Worm (Caenorhabditis elegans) whole organism, L4 larva: ENCODE measurements around the gene dvc-1.

ENCODE experiments used
- F10B5.3 ChIP-seq: sonication (generic microtip); optimal IDR thresholded peaks from 2 replicates; lab custom pipeline; 2016; ENCODE audit warnings: mild to moderate bottlenecking, missing genetic modification characterization, missing compliant biosample characterization
- F49E8.2 ChIP-seq: sonication (generic microtip); optimal IDR thresholded peaks from 2 replicates; lab custom pipeline; 2016; ENCODE audit warnings: missing compliant biosample characterization, mild to moderate bottlenecking, missing genetic modification characterization, borderline replicate concordance
- T26A8.4 ChIP-seq: fragments of 200-800 bp; sonication (Bioruptor generic); IDR thresholded peaks from 2 replicates; pipeline ENCODE4 v1.3.6; 2022; ENCODE audit warnings: missing genetic modification characterization, missing compliant biosample characterization
- Y105C5A.15 ChIP-seq: fragments of 200-800 bp; sonication (Bioruptor generic); IDR thresholded peaks from 2 replicates; pipeline ENCODE4 v1.3.6; 2022; ENCODE audit warnings: missing genetic modification characterization, missing compliant biosample characterization
- Y48G9A.11 ChIP-seq: fragments of 200-800 bp; sonication (Bioruptor generic); IDR thresholded peaks from 2 replicates; pipeline ENCODE4 v1.3.6; 2022; ENCODE audit warnings: missing genetic modification reagents, missing genetic modification characterization, missing compliant biosample characterization
- aly-2 ChIP-seq: sonication (generic microtip); optimal IDR thresholded peaks from 2 replicates; lab custom pipeline; 2018; ENCODE audit warnings: missing biosample characterization, missing genetic modification characterization
- ceh-32 ChIP-seq: sonication (generic microtip); optimal IDR thresholded peaks from 2 replicates; lab custom pipeline; 2016; ENCODE audit warnings: mild to moderate bottlenecking, missing genetic modification characterization, missing compliant biosample characterization; ENCODE audit not compliant: poor library complexity
- ceh-44 ChIP-seq: fragments of 200-800 bp; sonication (Bioruptor generic); IDR thresholded peaks from 2 replicates; pipeline ENCODE4 v1.3.6; 2022; ENCODE audit warnings: missing genetic modification reagents, missing genetic modification characterization, missing compliant biosample characterization
- ceh-82 ChIP-seq: sonication (generic microtip); optimal IDR thresholded peaks from 2 replicates; lab custom pipeline; 2017; ENCODE audit warnings: missing biosample characterization, missing genetic modification characterization
- ces-1 ChIP-seq: fragments of 150-350 bp; sonication (generic microtip); optimal IDR thresholded peaks from 4 replicates; lab custom pipeline; 2014; ENCODE audit warnings: missing biosample characterization, missing genetic modification reagents, missing genetic modification characterization
- ctbp-1 ChIP-seq: fragments of 200-800 bp; sonication (Bioruptor generic); IDR thresholded peaks from 2 replicates; pipeline ENCODE4 v1.3.6; 2022; ENCODE audit warnings: missing genetic modification reagents, missing genetic modification characterization, missing compliant biosample characterization
- duxl-1 ChIP-seq: sonication (generic microtip); optimal IDR thresholded peaks from 2 replicates; lab custom pipeline; 2016; ENCODE audit warnings: mild to moderate bottlenecking, missing genetic modification characterization, moderate library complexity, missing compliant biosample characterization; ENCODE audit not compliant: poor library complexity
- dve-1 ChIP-seq: sonication (generic microtip); optimal IDR thresholded peaks from 2 replicates; lab custom pipeline; 2017; ENCODE audit warnings: antibody characterized with exemption, mild to moderate bottlenecking, missing genetic modification characterization, missing compliant biosample characterization; ENCODE audit not compliant: insufficient read depth
- fkh-10 ChIP-seq: fragments of 150-350 bp; optimal IDR thresholded peaks from 2 replicates; lab custom pipeline; 2014; ENCODE audit warnings: missing biosample characterization, missing genetic modification reagents, missing genetic modification characterization
- fos-1 ChIP-seq: fragments of 150-350 bp; optimal IDR thresholded peaks from 2 replicates; lab custom pipeline; 2014; ENCODE audit warnings: missing biosample characterization, missing genetic modification characterization
- hif-1 ChIP-seq, 2 experiments: sonication (generic microtip); optimal IDR thresholded peaks; 2 replicates each; lab custom pipeline; 2016 to 2017; ENCODE audit warnings: missing compliant biosample characterization in 2 of 2, missing genetic modification characterization in 2 of 2, missing genetic modification reagents in 2 of 2, missing genotype in 2 of 2, mild to moderate bottlenecking in 1 of 2
- lim-7 ChIP-seq: fragments of 200-800 bp; sonication (Bioruptor generic); IDR thresholded peaks from 2 replicates; pipeline ENCODE4 v1.3.6; 2022; ENCODE audit warnings: missing genetic modification characterization, missing compliant biosample characterization
- lin-13 ChIP-seq: fragments of 150-350 bp; optimal IDR thresholded peaks from 2 replicates; lab custom pipeline; 2014; ENCODE audit warnings: missing biosample characterization, missing genetic modification reagents, missing genetic modification characterization
- madf-5 ChIP-seq, 2 experiments: fragments of 200-800 bp; sonication (Bioruptor generic); IDR thresholded peaks; 2 replicates each; pipeline ENCODE4 v1.3.6; 2022; ENCODE audit warnings: missing compliant biosample characterization in 2 of 2, missing genetic modification characterization in 2 of 2
- mes-2 ChIP-seq: sonication (generic microtip); optimal IDR thresholded peaks from 2 replicates; lab custom pipeline; 2016; ENCODE audit warnings: missing genotype, mild to moderate bottlenecking, missing genetic modification characterization, missing compliant biosample characterization; ENCODE audit not compliant: poor library complexity, severe bottlenecking
- mxl-2 ChIP-seq: fragments of 200-800 bp; sonication (Bioruptor generic); conservative IDR thresholded peaks from 2 replicates; pipeline ENCODE4 v1.3.6; 2022; ENCODE audit warnings: missing genetic modification reagents, missing genetic modification characterization, missing compliant biosample characterization
- nhr-237 ChIP-seq: sonication (generic microtip); optimal IDR thresholded peaks from 2 replicates; lab custom pipeline; 2017; ENCODE audit warnings: missing biosample characterization, missing genetic modification characterization
- nhr-42 ChIP-seq: fragments of 200-800 bp; sonication (Bioruptor generic); IDR thresholded peaks from 2 replicates; pipeline ENCODE4 v1.3.6; 2022; ENCODE audit warnings: missing genetic modification characterization, missing compliant biosample characterization
- nhr-48 ChIP-seq: sonication (generic microtip); optimal IDR thresholded peaks from 2 replicates; lab custom pipeline; 2016; ENCODE audit warnings: mild to moderate bottlenecking, missing genetic modification characterization, missing compliant biosample characterization
- nhr-6 ChIP-seq: fragments of 150-350 bp; optimal IDR thresholded peaks from 2 replicates; lab custom pipeline; 2014; ENCODE audit warnings: missing biosample characterization, missing genetic modification characterization
- nhr-76 ChIP-seq: fragments of 150-350 bp; optimal IDR thresholded peaks from 2 replicates; lab custom pipeline; 2014; ENCODE audit warnings: missing biosample characterization, missing genetic modification characterization
- pha-4 ChIP-seq, 2 experiments: fragments of 150-350 bp in 1 of 2; fragments of 200-800 bp in 1 of 2; sonication (Bioruptor generic) in 1 of 2; IDR thresholded peaks in 1 of 2; optimal IDR thresholded peaks in 1 of 2; 2 replicates each; pipeline versions ENCODE4 v1.3.6 to Lab custom; 2014 to 2022; ENCODE audit warnings: missing genetic modification characterization in 2 of 2, missing genetic modification reagents in 2 of 2, missing biosample characterization in 1 of 2, missing compliant biosample characterization in 1 of 2
- sdz-12 ChIP-seq: fragments of 200-800 bp; sonication (Bioruptor generic); optimal IDR thresholded peaks from 2 replicates; lab custom pipeline; 2018; ENCODE audit warnings: mild to moderate bottlenecking, missing genetic modification characterization, missing compliant biosample characterization
- skn-1 ChIP-seq: fragments of 150-350 bp; optimal IDR thresholded peaks from 2 replicates; lab custom pipeline; 2014; ENCODE audit warnings: missing biosample characterization, missing genetic modification characterization
- snpc-4 ChIP-seq: fragments of 150-350 bp; optimal IDR thresholded peaks from 2 replicates; lab custom pipeline; 2014; ENCODE audit warnings: missing biosample characterization, missing genetic modification characterization
- unc-39 ChIP-seq: sonication (generic microtip); optimal IDR thresholded peaks from 2 replicates; lab custom pipeline; 2017; ENCODE audit warnings: missing biosample characterization, missing genetic modification characterization
- unc-62 ChIP-seq, 3 experiments: fragments of 150-350 bp in 1 of 3; sonication (generic microtip); optimal IDR thresholded peaks in 2 of 3; peaks in 1 of 3; 1 replicate in 1 of 3; 2 replicates in 2 of 3; lab custom pipeline; 2014 to 2017; ENCODE audit warnings: missing biosample characterization in 3 of 3, missing genetic modification characterization in 3 of 3, missing genetic modification reagents in 3 of 3, missing genotype in 1 of 3

dvc-1 gene

ce11 chrV:11217394-11217793 is 21.7 kb downstream of the dvc-1 start, which contains the start of gene cyp-29A2 (continued):
- TF ChIP-seq dve-1 (tag; lab: Kevin White, UChicago) (peak; percentile 15), lim-7 (GFP tag; lab: Robert Waterston, UW) (no peak), Y48G9A.11 (no peak)
- TF ChIP-seq, all 104 proteins: peak for 12

ce11 chrV:11216137-11216536 is 23.0 kb downstream of the dvc-1 start:
- TF ChIP-seq lin-13 (GFP tag; lab: Kevin White, UChicago) = no peak
- no peak for TF ChIP-seq sdz-12 (GFP tag; lab: Kevin White, UChicago)
- no peak for TF ChIP-seq T26A8.4 (GFP tag; lab: Robert Waterston, UW)
- TF ChIP-seq nhr-6 (tag; lab: Kevin White, UChicago) = no peak
- no peak for TF ChIP-seq madf-5 (GFP tag; IDR thresholded peaks at IDR 0.05; lab: Robert Waterston, UW)
- TF ChIP-seq unc-62 (GFP tag; optimal IDR thresholded peaks at IDR 0.05 in 1 of 2; lab: Kevin White, UChicago) = peak in 1 of 2 experiments; percentile 97
- TF ChIP-seq unc-62 (tag; optimal IDR thresholded peaks at IDR 0.05; lab: Kevin White, UChicago) = no peak
- no peak for TF ChIP-seq mxl-2 (GFP tag; lab: Robert Waterston, UW)
- no peak for TF ChIP-seq nhr-76 (tag; lab: Kevin White, UChicago)

- TF ChIP-seq nhr-42 (GFP tag; lab: Robert Waterston, UW) = no peak
- TF ChIP-seq snpc-4 (tag; lab: Kevin White, UChicago) = no peak
- no peak for TF ChIP-seq duxl-1 (tag; lab: Kevin White, UChicago)
- no peak for TF ChIP-seq nhr-48 (tag; lab: Kevin White, UChicago)
- TF ChIP-seq F49E8.2 (tag; lab: Kevin White, UChicago) = no peak
- TF ChIP-seq ctbp-1 (GFP tag; lab: Robert Waterston, UW) = no peak
- TF ChIP-seq, all 104 proteins: peak for 0
Observed at ce11 chrV:11214569-11214968, 24.6 kb downstream of the dvc-1 start.

ce11 chrV:11211323-11211722 is 27.8 kb downstream of the dvc-1 start:
- TF ChIP-seq mes-2 (tag; lab: Kevin White, UChicago) (no peak), unc-62 (GFP tag; optimal IDR thresholded peaks at IDR 0.05 in 1 of 2; lab: Kevin White, UChicago) (peak in 1 of 2 experiments; percentile 44), unc-62 (tag; optimal IDR thresholded peaks at IDR 0.05; lab: Kevin White, UChicago) (no peak)

- TF ChIP-seq unc-62 (GFP tag; optimal IDR thresholded peaks at IDR 0.05 in 1 of 2; lab: Kevin White, UChicago) (peak in 1 of 2 experiments; percentile 92), unc-62 (tag; optimal IDR thresholded peaks at IDR 0.05; lab: Kevin White, UChicago) (no peak), fos-1 (tag; lab: Kevin White, UChicago) (no peak)
Observed at ce11 chrV:11209452-11210188, 29.5 kb downstream of the dvc-1 start.

ce11 chrV:11206467-11206866 is 32.7 kb downstream of the dvc-1 start:
- TF ChIP-seq ceh-82 (tag; lab: Kevin White, UChicago) (no peak), fos-1 (tag; lab: Kevin White, UChicago) (no peak), lim-7 (GFP tag; lab: Robert Waterston, UW) (no peak), Y105C5A.15 (GFP tag; lab: Robert Waterston, UW) (no peak), F10B5.3 (no peak), fkh-10 (no peak), aly-2 (tag; lab: Kevin White, UChicago) (no peak), hif-1 (tag; optimal IDR thresholded peaks at IDR 0.05; lab: Kevin White, UChicago) (no peak), pha-4 (GFP tag; IDR thresholded peaks at IDR 0.05; lab: Robert Waterston, UW) (no peak), pha-4 (tag; optimal IDR thresholded peaks at IDR 0.05; lab: Kevin White, UChicago) (no peak), nhr-237 (no peak), ceh-32 (tag; lab: Kevin White, UChicago) (no peak), ctbp-1 (GFP tag; lab: Robert Waterston, UW) (no peak), ceh-44 (GFP tag; lab: Robert Waterston, UW) (no peak), unc-39 (no peak), ces-1 (GFP tag; lab: Kevin White, UChicago) (no peak), nhr-48 (tag; lab: Kevin White, UChicago) (no peak), skn-1 (tag; lab: Kevin White, UChicago) (no peak)
